Worm (Caenorhabditis elegans) whole organism, L4 larva: ENCODE measurements around the gene F22H10.11.

ENCODE experiments used
- F26F4.8 ChIP-seq: fragments of 200-800 bp; sonication (Bioruptor generic); conservative IDR thresholded peaks from 2 replicates; pipeline ENCODE4 v1.3.6; 2022; ENCODE audit warnings: missing genetic modification characterization, missing compliant biosample characterization
- F37D6.2 ChIP-seq: sonication (generic microtip); optimal IDR thresholded peaks from 2 replicates; lab custom pipeline; 2016; ENCODE audit warnings: mild to moderate bottlenecking, missing genetic modification characterization, missing compliant biosample characterization
- R02D3.7 ChIP-seq: fragments of 150-350 bp; sonication (generic microtip); optimal IDR thresholded peaks from 3 replicates; lab custom pipeline; 2014; ENCODE audit warnings: missing biosample characterization, missing genetic modification characterization
- T20F7.1 ChIP-seq: fragments of 200-800 bp; sonication (Bioruptor generic); optimal IDR thresholded peaks from 2 replicates; lab custom pipeline; 2018; ENCODE audit warnings: mild to moderate bottlenecking, missing genetic modification characterization, missing compliant biosample characterization
- T26A8.4 ChIP-seq: fragments of 200-800 bp; sonication (Bioruptor generic); IDR thresholded peaks from 2 replicates; pipeline ENCODE4 v1.3.6; 2022; ENCODE audit warnings: missing genetic modification characterization, missing compliant biosample characterization
- Y105C5A.15 ChIP-seq: fragments of 200-800 bp; sonication (Bioruptor generic); IDR thresholded peaks from 2 replicates; pipeline ENCODE4 v1.3.6; 2022; ENCODE audit warnings: missing genetic modification characterization, missing compliant biosample characterization
- Y75B8A.6 ChIP-seq: fragments of 200-800 bp; sonication (Bioruptor generic); IDR thresholded peaks from 2 replicates; pipeline ENCODE4 v1.3.6; 2022; ENCODE audit warnings: missing genetic modification reagents, missing genetic modification characterization, missing compliant biosample characterization
- arid-1 ChIP-seq: fragments of 200-800 bp; sonication (Bioruptor generic); conservative IDR thresholded peaks from 2 replicates; pipeline ENCODE4 v1.3.6; 2022; ENCODE audit warnings: missing genetic modification reagents, missing genetic modification characterization, missing compliant biosample characterization
- attf-4 ChIP-seq: sonication (generic microtip); optimal IDR thresholded peaks from 3 replicates; lab custom pipeline; 2017; ENCODE audit warnings: missing biosample characterization, missing genetic modification characterization
- ceh-44 ChIP-seq: fragments of 200-800 bp; sonication (Bioruptor generic); IDR thresholded peaks from 2 replicates; pipeline ENCODE4 v1.3.6; 2022; ENCODE audit warnings: missing genetic modification reagents, missing genetic modification characterization, missing compliant biosample characterization
- daf-12 ChIP-seq: fragments of 150-350 bp; optimal IDR thresholded peaks from 2 replicates; lab custom pipeline; 2014; ENCODE audit warnings: missing biosample characterization, missing genetic modification reagents, missing genetic modification characterization
- daf-16 ChIP-seq, 3 experiments: sonication (generic microtip); optimal IDR thresholded peaks; 2 replicates each; lab custom pipeline; 2016 to 2017; ENCODE audit warnings: missing genetic modification characterization in 3 of 3, missing genetic modification reagents in 3 of 3, mild to moderate bottlenecking in 2 of 3, missing compliant biosample characterization in 2 of 3, missing biosample characterization in 1 of 3, moderate library complexity in 1 of 3
- daf-19 ChIP-seq: fragments of 200-800 bp; sonication (Bioruptor generic); conservative IDR thresholded peaks from 2 replicates; pipeline ENCODE4 v1.3.6; 2022; ENCODE audit warnings: missing genetic modification characterization, missing compliant biosample characterization
- dmd-6 ChIP-seq: fragments of 200-800 bp; sonication (Bioruptor generic); IDR thresholded peaks from 2 replicates; pipeline ENCODE4 v1.3.6; 2022; ENCODE audit warnings: missing genetic modification reagents, missing genetic modification characterization, missing compliant biosample characterization
- dve-1 ChIP-seq: sonication (generic microtip); optimal IDR thresholded peaks from 2 replicates; lab custom pipeline; 2017; ENCODE audit warnings: antibody characterized with exemption, mild to moderate bottlenecking, missing genetic modification characterization, missing compliant biosample characterization; ENCODE audit not compliant: insufficient read depth
- egl-27 ChIP-seq: sonication (generic microtip); optimal IDR thresholded peaks from 3 replicates; lab custom pipeline; 2017; ENCODE audit warnings: missing biosample characterization, missing genetic modification reagents, missing genetic modification characterization
- egl-43 ChIP-seq: fragments of 200-800 bp; sonication (Bioruptor generic); IDR thresholded peaks from 2 replicates; pipeline ENCODE4 v1.3.6; 2022; ENCODE audit warnings: missing genetic modification reagents, missing genetic modification characterization, missing compliant biosample characterization
- hif-1 ChIP-seq, 2 experiments: sonication (generic microtip); optimal IDR thresholded peaks; 2 replicates each; lab custom pipeline; 2016 to 2017; ENCODE audit warnings: missing compliant biosample characterization in 2 of 2, missing genetic modification characterization in 2 of 2, missing genetic modification reagents in 2 of 2, missing genotype in 2 of 2, mild to moderate bottlenecking in 1 of 2
- hlh-11 ChIP-seq: fragments of 200-800 bp; sonication (Bioruptor generic); optimal IDR thresholded peaks from 2 replicates; lab custom pipeline; 2018; ENCODE audit warnings: mild to moderate bottlenecking, missing genetic modification characterization, missing compliant biosample characterization
- hlh-30 ChIP-seq: sonication (generic microtip); optimal IDR thresholded peaks from 2 replicates; lab custom pipeline; 2017; ENCODE audit warnings: antibody characterized with exemption, mild to moderate bottlenecking, missing genetic modification characterization, missing compliant biosample characterization; ENCODE audit not compliant: insufficient read depth
- lin-13 ChIP-seq: fragments of 150-350 bp; optimal IDR thresholded peaks from 2 replicates; lab custom pipeline; 2014; ENCODE audit warnings: missing biosample characterization, missing genetic modification reagents, missing genetic modification characterization
- mdl-1 ChIP-seq, 2 experiments: fragments of 150-350 bp in 1 of 2; sonication (generic microtip) in 1 of 2; optimal IDR thresholded peaks; 2 replicates each; lab custom pipeline; 2014 to 2017; ENCODE audit warnings: missing biosample characterization in 2 of 2, missing genetic modification characterization in 2 of 2
- mes-2 ChIP-seq: sonication (generic microtip); optimal IDR thresholded peaks from 2 replicates; lab custom pipeline; 2016; ENCODE audit warnings: missing genotype, mild to moderate bottlenecking, missing genetic modification characterization, missing compliant biosample characterization; ENCODE audit not compliant: poor library complexity, severe bottlenecking
- nhr-10 ChIP-seq: fragments of 150-350 bp; optimal IDR thresholded peaks from 2 replicates; lab custom pipeline; 2014; ENCODE audit warnings: missing biosample characterization, missing genetic modification characterization
- nhr-11 ChIP-seq: fragments of 150-350 bp; optimal IDR thresholded peaks from 2 replicates; lab custom pipeline; 2014; ENCODE audit warnings: missing biosample characterization, missing genetic modification characterization
- nhr-111 ChIP-seq: fragments of 200-800 bp; sonication (Bioruptor generic); optimal IDR thresholded peaks from 2 replicates; lab custom pipeline; 2018; ENCODE audit warnings: mild to moderate bottlenecking, missing genetic modification characterization, missing compliant biosample characterization
- nhr-237 ChIP-seq: sonication (generic microtip); optimal IDR thresholded peaks from 2 replicates; lab custom pipeline; 2017; ENCODE audit warnings: missing biosample characterization, missing genetic modification characterization
- nhr-25 ChIP-seq: sonication (generic microtip); optimal IDR thresholded peaks from 2 replicates; lab custom pipeline; 2017; ENCODE audit warnings: missing genetic modification characterization, mild to moderate bottlenecking, missing compliant biosample characterization, antibody characterized with exemption, moderate library complexity, borderline replicate concordance; ENCODE audit not compliant: insufficient read depth
- nhr-28 ChIP-seq: fragments of 150-350 bp; optimal IDR thresholded peaks from 2 replicates; lab custom pipeline; 2014; ENCODE audit warnings: missing biosample characterization, missing genetic modification characterization
- nhr-42 ChIP-seq: fragments of 200-800 bp; sonication (Bioruptor generic); IDR thresholded peaks from 2 replicates; pipeline ENCODE4 v1.3.6; 2022; ENCODE audit warnings: missing genetic modification characterization, missing compliant biosample characterization
- nhr-48 ChIP-seq: sonication (generic microtip); optimal IDR thresholded peaks from 2 replicates; lab custom pipeline; 2016; ENCODE audit warnings: mild to moderate bottlenecking, missing genetic modification characterization, missing compliant biosample characterization
- nhr-76 ChIP-seq: fragments of 150-350 bp; optimal IDR thresholded peaks from 2 replicates; lab custom pipeline; 2014; ENCODE audit warnings: missing biosample characterization, missing genetic modification characterization
- pha-4 ChIP-seq, 2 experiments: fragments of 150-350 bp in 1 of 2; fragments of 200-800 bp in 1 of 2; sonication (Bioruptor generic) in 1 of 2; IDR thresholded peaks in 1 of 2; optimal IDR thresholded peaks in 1 of 2; 2 replicates each; pipeline versions ENCODE4 v1.3.6 to Lab custom; 2014 to 2022; ENCODE audit warnings: missing genetic modification characterization in 2 of 2, missing genetic modification reagents in 2 of 2, missing biosample characterization in 1 of 2, missing compliant biosample characterization in 1 of 2
- php-3 ChIP-seq: fragments of 200-800 bp; sonication (Bioruptor generic); IDR thresholded peaks from 2 replicates; pipeline ENCODE4 v1.3.6; 2022; ENCODE audit warnings: missing genetic modification reagents, missing genetic modification characterization, missing compliant biosample characterization
- pqm-1 ChIP-seq: sonication (generic microtip); optimal IDR thresholded peaks from 2 replicates; lab custom pipeline; 2017; ENCODE audit warnings: missing biosample characterization, missing genetic modification characterization
- rbr-2 ChIP-seq: sonication (generic microtip); optimal IDR thresholded peaks from 2 replicates; lab custom pipeline; 2016; ENCODE audit warnings: missing genotype, missing genetic modification characterization, missing compliant biosample characterization
- saeg-2 ChIP-seq: fragments of 200-800 bp; sonication (Bioruptor generic); IDR thresholded peaks from 2 replicates; pipeline ENCODE4 v1.3.6; 2022; ENCODE audit warnings: missing genetic modification reagents, missing genetic modification characterization, missing compliant biosample characterization
- set-16 ChIP-seq: fragments of 200-800 bp; sonication (Bioruptor generic); IDR thresholded peaks from 2 replicates; pipeline ENCODE4 v1.3.6; 2022; ENCODE audit warnings: missing genetic modification reagents, missing genetic modification characterization, missing compliant biosample characterization
- snpc-4 ChIP-seq: fragments of 150-350 bp; optimal IDR thresholded peaks from 2 replicates; lab custom pipeline; 2014; ENCODE audit warnings: missing biosample characterization, missing genetic modification characterization
- zip-11 ChIP-seq: fragments of 200-800 bp; sonication (Bioruptor generic); IDR thresholded peaks from 2 replicates; pipeline ENCODE4 v1.3.6; 2022; ENCODE audit warnings: missing genetic modification characterization, missing compliant biosample characterization

Gene F22H10.11

ce11 chrX:16674632-16675031, 13.2 kb downstream of the F22H10.11 start, which contains the start of gene tag-343:
tag-343 (minus strand) TSS chrX:16674732.
- TF ChIP-seq daf-12 (no peak), lin-13 (GFP tag; lab: Kevin White, UChicago) (no peak), arid-1 (GFP tag; lab: Robert Waterston, UW) (no peak), nhr-25 (tag; lab: Kevin White, UChicago) (no peak), R02D3.7 (tag; lab: Kevin White, UChicago) (no peak), nhr-48 (tag; lab: Kevin White, UChicago) (no peak), daf-19 (GFP tag; lab: Robert Waterston, UW) (no peak), saeg-2 (GFP tag; lab: Robert Waterston, UW) (no peak), pha-4 (GFP tag; IDR thresholded peaks at IDR 0.05; lab: Robert Waterston, UW) (no peak), pha-4 (tag; optimal IDR thresholded peaks at IDR 0.05; lab: Kevin White, UChicago) (no peak), nhr-237 (tag; lab: Kevin White, UChicago) (no peak), zip-11 (GFP tag; lab: Robert Waterston, UW) (no peak), F37D6.2 (tag; lab: Kevin White, UChicago) (no peak), nhr-76 (tag; lab: Kevin White, UChicago) (no peak), rbr-2 (tag; lab: Kevin White, UChicago) (no peak)

- no peak for TF ChIP-seq nhr-11
- no peak for TF ChIP-seq daf-12
- TF ChIP-seq hlh-11 (tag; lab: Kevin White, UChicago), result peak; percentile 61
- TF ChIP-seq ceh-44 (GFP tag; lab: Robert Waterston, UW), result no peak
- TF ChIP-seq pqm-1 (tag; lab: Kevin White, UChicago), result peak; percentile 63
- TF ChIP-seq nhr-111, result no peak
- TF ChIP-seq hif-1 (tag; optimal IDR thresholded peaks at IDR 0.05; lab: Kevin White, UChicago), result no peak
- no peak for TF ChIP-seq egl-27
- no peak for TF ChIP-seq T26A8.4 (GFP tag; lab: Robert Waterston, UW)
- TF ChIP-seq dve-1 (tag; lab: Kevin White, UChicago), result peak; percentile 71
- no peak for TF ChIP-seq F26F4.8 (GFP tag; lab: Robert Waterston, UW)
- no peak for TF ChIP-seq Y105C5A.15 (GFP tag; lab: Robert Waterston, UW)
- TF ChIP-seq hlh-30 (tag; lab: Kevin White, UChicago), result peak; percentile 26
- TF ChIP-seq mdl-1 (tag; optimal IDR thresholded peaks at IDR 0.05; lab: Kevin White, UChicago), result peak in 1 of 2 experiments; percentile 18
- TF ChIP-seq dmd-6 (GFP tag; lab: Robert Waterston, UW), result peak; percentile 53; the same call in 1 of the 2 replicates
- TF ChIP-seq daf-16 (GFP tag; optimal IDR thresholded peaks at IDR 0.05; lab: Kevin White, UChicago), result no peak
- TF ChIP-seq daf-16 (tag; optimal IDR thresholded peaks at IDR 0.05; lab: Kevin White, UChicago), result peak; percentile 99
- peak; percentile 58 for TF ChIP-seq nhr-28
- no peak for TF ChIP-seq nhr-10 (tag; lab: Kevin White, UChicago)
- no peak for TF ChIP-seq T20F7.1 (GFP tag; lab: Kevin White, UChicago)
- TF ChIP-seq mes-2, result peak; percentile 23
- TF ChIP-seq snpc-4 (tag; lab: Kevin White, UChicago), result no peak
- peak; percentile 70; the same call in 1 of the 2 replicates for TF ChIP-seq php-3 (GFP tag; lab: Robert Waterston, UW)
- no peak for TF ChIP-seq nhr-42 (GFP tag; lab: Robert Waterston, UW)
- no peak for TF ChIP-seq Y75B8A.6 (GFP tag; lab: Robert Waterston, UW)
These were observed 15.2 kb downstream of the F22H10.11 start for ce11 chrX:16672661-16673060.

ce11 chrX:16671234-16671633, 16.6 kb downstream of the F22H10.11 start:
- TF ChIP-seq hlh-11 (tag; lab: Kevin White, UChicago) (peak; percentile 18), php-3 (GFP tag; lab: Robert Waterston, UW) (0 out of 2 replicates have a peak, but pooled peaks have one; percentile 39), egl-43 (GFP tag; lab: Robert Waterston, UW) (0 out of 2 replicates have a peak, but pooled peaks have one; percentile 58), set-16 (GFP tag; lab: Robert Waterston, UW) (peak; percentile 86), attf-4 (tag; lab: Kevin White, UChicago) (no peak)
